Fruit fly (Drosophila melanogaster): ENCODE results near the gene Sema1a.

The Sema1a gene

DNA sequence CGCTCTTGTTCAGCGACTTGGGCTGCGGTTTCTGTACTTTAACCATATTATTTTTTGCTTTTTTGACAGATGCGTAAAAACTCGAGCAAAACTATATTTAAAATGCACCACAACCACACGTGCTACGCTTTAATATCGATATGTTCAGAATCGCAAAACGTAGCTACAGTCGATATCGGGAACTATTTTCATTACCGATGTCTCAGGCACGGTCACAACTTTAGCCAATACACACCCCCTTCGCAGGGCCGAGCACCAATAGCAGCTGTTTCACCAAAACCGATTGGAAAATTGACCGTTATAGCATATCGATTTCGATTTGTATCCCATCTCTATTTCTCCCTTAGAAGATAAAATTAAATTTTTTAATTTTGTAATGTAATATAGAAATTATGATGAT lies 30.2 kb upstream of the Sema1a start, which contains the start of gene CG13096 (continued):
- TF ChIP-seq insv (GFP tag; optimal IDR thresholded peaks at IDR 0.05) (peak in 1 of 2 experiments; percentile 37), Nf-YB (GFP tag; optimal IDR thresholded peaks at IDR 0.05) (peak; percentile 60), CG14667 (GFP tag; IDR thresholded peaks at IDR 0.05) (no peak), CG4617 (GFP tag; optimal IDR thresholded peaks at IDR 0.05; ENCODE audit: borderline replicate concordance) (peak; percentile 46), CG1233 (GFP tag; optimal IDR thresholded peaks at IDR 0.05) (no peak), CG10543 (GFP tag; optimal IDR thresholded peaks at IDR 0.05) (no peak), CG6791 (GFP tag; IDR thresholded peaks at IDR 0.05; ENCODE audit: partially characterized antibody) (peak; percentile 99), Ets97D (GFP tag; optimal IDR thresholded peaks at IDR 0.05) (peak; percentile 91), unc-4 (GFP tag; IDR thresholded peaks at IDR 0.05; ENCODE audit: partially characterized antibody) (peak; percentile 99), chn (GFP tag; optimal IDR thresholded peaks at IDR 0.05) (peak; percentile 32), Sry-δ (GFP tag; optimal IDR thresholded peaks at IDR 0.05) (peak; percentile 99), chinmo (GFP tag; IDR thresholded peaks at IDR 0.05; ENCODE audit: partially characterized antibody) (peak; percentile 99), da (GFP tag; optimal IDR thresholded peaks at IDR 0.05) (no peak), CG9609 (GFP tag; optimal IDR thresholded peaks at IDR 0.05) (peak; percentile 35), CG17912 (GFP tag; optimal IDR thresholded peaks at IDR 0.05) (peak; percentile 59), CG11560 (tag; IDR thresholded peaks at IDR 0.05) (peak; percentile 58; the same call in 1 of the 3 replicates), Hr3 (GFP tag; optimal IDR thresholded peaks at IDR 0.05) (peak; percentile 3), CG34376 (GFP tag; optimal IDR thresholded peaks at IDR 0.05) (peak; percentile 8), Mes4 (GFP tag; optimal IDR thresholded peaks at IDR 0.05) (peak; percentile 30), CG7928 (GFP tag; optimal IDR thresholded peaks at IDR 0.05) (peak; percentile 81), YL-1 (GFP tag; optimal IDR thresholded peaks at IDR 0.05) (peak; percentile 74), Rfx (GFP tag; IDR thresholded peaks at IDR 0.05) (peak; percentile 66), HLH4C (GFP tag; IDR thresholded peaks at IDR 0.05; ENCODE audit: partially characterized antibody) (peak; percentile 98), CG13424 (tag; optimal IDR thresholded peaks at IDR 0.05) (peak; percentile 24), gcm (GFP tag; optimal IDR thresholded peaks at IDR 0.05) (no peak), CG15601 (tag; optimal IDR thresholded peaks at IDR 0.05) (peak; percentile 59), dysf (GFP tag; IDR thresholded peaks at IDR 0.05) (no peak), Pdp1 (GFP tag; optimal IDR thresholded peaks at IDR 0.05) (no peak), pb (GFP tag; optimal IDR thresholded peaks at IDR 0.05) (no peak), CG4854 (GFP tag; optimal IDR thresholded peaks at IDR 0.05) (peak; percentile 25), dimm (GFP tag; IDR thresholded peaks at IDR 0.05) (no peak), CG7987 (GFP tag; optimal IDR thresholded peaks at IDR 0.05) (peak; percentile 80), nerfin-2 (GFP tag; IDR thresholded peaks at IDR 0.05; ENCODE audit: partially characterized antibody) (peak; percentile 97), vnd (GFP tag; IDR thresholded peaks at IDR 0.05; ENCODE audit: partially characterized antibody) (peak; percentile 97), Usf (GFP tag; optimal IDR thresholded peaks at IDR 0.05) (no peak), Hsf (GFP tag; optimal IDR thresholded peaks at IDR 0.05) (peak; percentile 11), D19B (GFP tag; optimal IDR thresholded peaks at IDR 0.05) (no peak), Side (GFP tag; optimal IDR thresholded peaks at IDR 0.05) (peak; percentile 2), CG30020 (tag; optimal IDR thresholded peaks at IDR 0.05) (peak; percentile 38), CG2129 (GFP tag; IDR thresholded peaks at IDR 0.05; ENCODE audit: partially characterized antibody) (peak; percentile 95), maf-S (GFP tag; optimal IDR thresholded peaks at IDR 0.05) (peak; percentile 6), Opbp (GFP tag; IDR thresholded peaks at IDR 0.05; ENCODE audit: partially characterized antibody) (peak; percentile 98), pita (GFP tag; optimal IDR thresholded peaks at IDR 0.05) (peak; percentile 78), ap (GFP tag; IDR thresholded peaks at IDR 0.05) (no peak), psq (GFP tag; optimal IDR thresholded peaks at IDR 0.05) (no peak), CG9932 (GFP tag; IDR thresholded peaks at IDR 0.05) (peak; percentile 77), Myb (GFP tag; optimal IDR thresholded peaks at IDR 0.05) (peak; percentile 99), shn (GFP tag; optimal IDR thresholded peaks at IDR 0.05) (no peak), ERR (GFP tag; optimal IDR thresholded peaks at IDR 0.05) (peak; percentile 15), CG12659 (GFP tag; optimal IDR thresholded peaks at IDR 0.05) (peak; percentile 72)

Measured in whole organism, embryonic.